Fruit fly (Drosophila melanogaster): ENCODE results near the gene Sxl.

The Sxl gene

dm6 chrX:7066608-7067007, 31.2 kb downstream of the Sxl start (continued):
- TF ChIP-seq chm (GFP tag; IDR thresholded peaks at IDR 0.05) = no peak
- no peak for TF ChIP-seq lov (optimal IDR thresholded peaks at IDR 0.05)
- TF ChIP-seq lov (GFP tag; IDR thresholded peaks at IDR 0.05) = no peak
- TF ChIP-seq CG17912 (GFP tag; optimal IDR thresholded peaks at IDR 0.05) = no peak
- TF ChIP-seq HmgZ (tag; optimal IDR thresholded peaks at IDR 0.05) = no peak

- TF ChIP-seq zfh1 (GFP tag; IDR thresholded peaks at IDR 0.05) = no peak
- TF ChIP-seq CG11696 (GFP tag; IDR thresholded peaks at IDR 0.05) = no peak
- TF ChIP-seq CG4328 (GFP tag; optimal IDR thresholded peaks at IDR 0.05) = no peak
- TF ChIP-seq CG3995 (GFP tag; optimal IDR thresholded peaks at IDR 0.05) = no peak
- no peak for TF ChIP-seq Hand (GFP tag; optimal IDR thresholded peaks at IDR 0.05)
- no peak for TF ChIP-seq cad (GFP tag; optimal IDR thresholded peaks at IDR 0.05)
- TF ChIP-seq amos (GFP tag; IDR thresholded peaks at IDR 0.05; ENCODE audit: partially characterized antibody) = peak; percentile 7; the same call in 1 of the 2 replicates
- no peak for TF ChIP-seq fd64A (GFP tag; optimal IDR thresholded peaks at IDR 0.05)
- TF ChIP-seq NC2α (GFP tag; optimal IDR thresholded peaks at IDR 0.05) = no peak
- no peak for TF ChIP-seq nerfin-1 (tag; optimal IDR thresholded peaks at IDR 0.05)
- peak; percentile 20 for TF ChIP-seq Dp (GFP tag; optimal IDR thresholded peaks at IDR 0.05)
- TF ChIP-seq HmgZ (tag; optimal IDR thresholded peaks at IDR 0.05) = no peak
- TF ChIP-seq ind (GFP tag; optimal IDR thresholded peaks at IDR 0.05) = no peak
- TF ChIP-seq Jarid2 (GFP tag; optimal IDR thresholded peaks at IDR 0.05) = peak; percentile 76
- no peak for TF ChIP-seq CG7786 (GFP tag; optimal IDR thresholded peaks at IDR 0.05)
- no peak for TF ChIP-seq CG4730 (GFP tag; IDR thresholded peaks at IDR 0.05)
- TF ChIP-seq CG17802 (tag; optimal IDR thresholded peaks at IDR 0.05) = no peak
- peak; percentile 6 for TF ChIP-seq Nf-YC (tag; optimal IDR thresholded peaks at IDR 0.05)
- no peak; the same call in 3 of the 4 replicates for TF ChIP-seq Gug (GFP tag; IDR thresholded peaks at IDR 0.05)
- TF ChIP-seq Hr51 (GFP tag; optimal IDR thresholded peaks at IDR 0.05) = peak in 1 of 2 experiments; percentile 11
- peak; percentile 51 for TF ChIP-seq E2f2 (GFP tag; IDR thresholded peaks at IDR 0.05)
- no peak for TF ChIP-seq Scr (GFP tag; IDR thresholded peaks at IDR 0.05; ENCODE audit: partially characterized antibody)
- TF ChIP-seq usp (GFP tag; optimal IDR thresholded peaks at IDR 0.05) = no peak
- no peak for TF ChIP-seq otp (GFP tag; IDR thresholded peaks at IDR 0.05)
- TF ChIP-seq CTCF (GFP tag; optimal IDR thresholded peaks at IDR 0.05) = no peak
- no peak for TF ChIP-seq sisA (GFP tag; IDR thresholded peaks at IDR 0.05)
- TF ChIP-seq lab (GFP tag; optimal IDR thresholded peaks at IDR 0.05) = peak; percentile 4
- TF ChIP-seq gro (GFP tag; optimal IDR thresholded peaks at IDR 0.05) = peak; percentile 2
- no peak for TF ChIP-seq CHES-1-like (GFP tag; optimal IDR thresholded peaks at IDR 0.05)
- TF ChIP-seq gt (GFP tag; IDR thresholded peaks at IDR 0.05) = no peak
- no peak for TF ChIP-seq Ets65A (GFP tag)
- no peak for TF ChIP-seq Hr39 (optimal IDR thresholded peaks at IDR 0.05)
- TF ChIP-seq NFAT (GFP tag; IDR thresholded peaks at IDR 0.05) = peak; percentile 27; the same call in 1 of the 2 replicates
- peak; percentile 74 for TF ChIP-seq Med (GFP tag)
- no peak for TF ChIP-seq insv (GFP tag; optimal IDR thresholded peaks at IDR 0.05)
- TF ChIP-seq CG32532 (GFP tag; IDR thresholded peaks at IDR 0.05) = no peak
- TF ChIP-seq oc (tag; optimal IDR thresholded peaks at IDR 0.05) = no peak
- no peak for TF ChIP-seq CG1024 (GFP tag; IDR thresholded peaks at IDR 0.05)
- TF ChIP-seq CG13287 (GFP tag; IDR thresholded peaks at IDR 0.05; ENCODE audit: partially characterized antibody) = peak; percentile 33; the same call in 1 of the 2 replicates
- no peak for TF ChIP-seq aop (GFP tag; IDR thresholded peaks at IDR 0.05)
- TF ChIP-seq schlank (tag; optimal IDR thresholded peaks at IDR 0.05) = no peak
- TF ChIP-seq CG17186 (GFP tag; optimal IDR thresholded peaks at IDR 0.05) = no peak
- no peak for TF ChIP-seq CG8359 (GFP tag; optimal IDR thresholded peaks at IDR 0.05; ENCODE audit: borderline replicate concordance)
- TF ChIP-seq lov (optimal IDR thresholded peaks at IDR 0.05) = no peak
- TF ChIP-seq lov (GFP tag; IDR thresholded peaks at IDR 0.05) = no peak
- TF ChIP-seq CG8290 (GFP tag; optimal IDR thresholded peaks at IDR 0.05) = no peak
- peak in 1 of 2 experiments; percentile 36 for TF ChIP-seq CG8290 (tag; optimal IDR thresholded peaks at IDR 0.05)
- 0 out of 2 replicates have a peak, but pooled peaks have one; percentile 25 for TF ChIP-seq Rfx (GFP tag; IDR thresholded peaks at IDR 0.05)
- no peak for TF ChIP-seq CG10654 (GFP tag; optimal IDR thresholded peaks at IDR 0.05)
Measured at dm6 chrX:7065835-7066234, 32.0 kb downstream of the Sxl start, which contains the start of gene CG12541. Gene CG12541 (minus strand): TSS chrX:7066052.
